Fruit fly (Drosophila melanogaster) Kc167 (cell line): ENCODE measurements around the gene CG31370.

ENCODE experiments used
- Myc ChIP-seq: fragments of >200 bp; optimal IDR thresholded peaks from 2 replicates; lab custom pipeline; 2017; ENCODE audit warnings: missing external identifiers
- Sin3A ChIP-seq: fragments of >200 bp; optimal IDR thresholded peaks from 2 replicates; lab custom pipeline; 2018; ENCODE audit warnings: missing external identifiers
- h ChIP-seq: fragments of >200 bp; optimal IDR thresholded peaks from 3 replicates; lab custom pipeline; 2018; ENCODE audit warnings: missing external identifiers
- insv ChIP-seq: fragments of >200 bp; optimal IDR thresholded peaks from 3 replicates; lab custom pipeline; 2018; ENCODE audit warnings: missing external identifiers
- psq ChIP-seq: fragments of >200 bp; optimal IDR thresholded peaks from 2 replicates; lab custom pipeline; 2017; ENCODE audit warnings: missing external identifiers
- ttk ChIP-seq: sonication (Bioruptor generic); optimal IDR thresholded peaks from 2 replicates; lab custom pipeline; 2017; ENCODE audit warnings: missing external identifiers

DNA sequence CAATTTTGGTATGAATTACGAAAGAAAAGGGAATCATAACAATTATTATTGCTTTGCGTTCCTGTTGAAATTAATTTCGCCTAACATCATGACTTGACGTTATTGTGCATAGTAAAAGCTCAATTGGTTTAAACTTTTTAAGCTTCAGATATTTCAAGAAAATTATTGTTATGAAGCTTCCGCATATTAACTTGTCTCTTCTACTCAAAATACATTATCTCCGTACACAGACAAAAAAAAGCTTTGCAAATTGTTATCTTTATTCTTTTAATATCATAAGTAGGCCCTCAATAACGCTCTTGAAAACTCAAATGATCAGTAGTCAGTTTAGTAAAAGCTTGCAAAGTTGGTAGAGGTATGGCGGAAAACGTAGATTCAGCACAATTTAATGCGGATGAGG is 15.1 kb upstream of the CG31370 start, which contains the start of gene CG13658:
- TF ChIP-seq h (lab: Kevin White, UChicago) (no peak), insv (lab: Kevin White, UChicago) (no peak), psq (lab: Kevin White, UChicago) (no peak), Myc (lab: Kevin White, UChicago) (no peak), Sin3A (lab: Kevin White, UChicago) (no peak), ttk (lab: Kevin White, UChicago) (no peak)
